Fruit fly (Drosophila melanogaster) whole organism, pupa: ENCODE data around the gene Rab10.

Source experiments
- CG12605 ChIP-seq: fragments of 200-800 bp; sonication (Bioruptor generic); IDR thresholded peaks from 2 replicates; pipeline ENCODE4 v1.3.6; 2022; ENCODE audit warnings: missing biosample characterization, missing genetic modification characterization
- CG13204 ChIP-seq: fragments of 200-800 bp; sonication (Bioruptor generic); optimal IDR thresholded peaks from 2 replicates; lab custom pipeline; 2018; ENCODE audit warnings: missing biosample characterization, mild to moderate bottlenecking, missing genetic modification characterization, moderate library complexity
- CG14655 ChIP-seq: fragments of 200-800 bp; sonication (Bioruptor generic); optimal IDR thresholded peaks from 3 replicates; lab custom pipeline; 2017; ENCODE audit warnings: mild to moderate bottlenecking, missing biosample characterization, missing genetic modification reagents, missing genetic modification characterization
- CG15710 ChIP-seq: fragments of 200-800 bp; sonication (Bioruptor generic); optimal IDR thresholded peaks from 2 replicates; lab custom pipeline; 2018; ENCODE audit warnings: missing biosample characterization, mild to moderate bottlenecking, missing genetic modification characterization, moderate library complexity
- CG17806 ChIP-seq: fragments of 200-800 bp; sonication (Bioruptor generic); optimal IDR thresholded peaks from 2 replicates; lab custom pipeline; 2018; ENCODE audit warnings: missing biosample characterization, mild to moderate bottlenecking, missing genetic modification characterization, moderate library complexity
- CG32121 ChIP-seq: fragments of 200-800 bp; sonication (Bioruptor generic); IDR thresholded peaks from 2 replicates; pipeline ENCODE4 v1.3.6; 2022; ENCODE audit warnings: missing biosample characterization, missing genetic modification characterization
- CG34367 ChIP-seq: fragments of 200-800 bp; sonication (Bioruptor generic); optimal IDR thresholded peaks from 2 replicates; lab custom pipeline; 2018; ENCODE audit warnings: missing biosample characterization, mild to moderate bottlenecking, missing genetic modification characterization
- CG4496 ChIP-seq: fragments of 200-800 bp; sonication (Bioruptor generic); IDR thresholded peaks from 3 replicates; pipeline ENCODE4 v1.3.6; 2022; ENCODE audit warnings: missing biosample characterization, missing genetic modification characterization
- CG8159 ChIP-seq: fragments of 200-800 bp; sonication (Bioruptor generic); optimal IDR thresholded peaks from 3 replicates; lab custom pipeline; 2018; ENCODE audit warnings: missing biosample characterization, mild to moderate bottlenecking, missing genetic modification characterization, moderate library complexity
- CG8301 ChIP-seq: fragments of 200-800 bp; sonication (Bioruptor generic); optimal IDR thresholded peaks from 2 replicates; lab custom pipeline; 2018; ENCODE audit warnings: missing biosample characterization, mild to moderate bottlenecking, missing genetic modification characterization
- CG9948 ChIP-seq: fragments of 200-800 bp; sonication (Bioruptor generic); optimal IDR thresholded peaks from 2 replicates; lab custom pipeline; 2018; ENCODE audit warnings: missing biosample characterization, mild to moderate bottlenecking, missing genetic modification characterization, moderate library complexity
- D1 ChIP-seq: fragments of 200-800 bp; sonication (Bioruptor generic); optimal IDR thresholded peaks from 2 replicates; lab custom pipeline; 2018; ENCODE audit warnings: missing biosample characterization, mild to moderate bottlenecking, missing genetic modification characterization, moderate library complexity
- EcR ChIP-seq: fragments of 200-800 bp; sonication (Bioruptor generic); optimal IDR thresholded peaks from 3 replicates; lab custom pipeline; 2019; ENCODE audit warnings: missing biosample characterization, missing genetic modification characterization, mild to moderate bottlenecking, moderate library complexity, missing genetic modification reagents
- Ets98B ChIP-seq: fragments of 200-800 bp; sonication (Bioruptor generic); IDR thresholded peaks from 2 replicates; pipeline ENCODE4 v1.3.6; 2022; ENCODE audit warnings: missing biosample characterization, missing genetic modification characterization
- Pif1A ChIP-seq: fragments of 200-800 bp; sonication (Bioruptor generic); optimal IDR thresholded peaks from 3 replicates; lab custom pipeline; 2016; ENCODE audit warnings: missing biosample characterization, missing genetic modification characterization
- Pif1B ChIP-seq: fragments of 200-800 bp; sonication (Bioruptor generic); optimal IDR thresholded peaks from 3 replicates; lab custom pipeline; 2016; ENCODE audit warnings: missing biosample characterization, missing genetic modification characterization
- Snoo ChIP-seq: fragments of 200-800 bp; sonication (Bioruptor generic); optimal IDR thresholded peaks from 3 replicates; lab custom pipeline; 2017; ENCODE audit warnings: missing biosample characterization, mild to moderate bottlenecking, missing genetic modification characterization, inconsistent platforms
- fd96Ca ChIP-seq: fragments of 200-800 bp; sonication (Bioruptor generic); IDR thresholded peaks from 3 replicates; pipeline ENCODE4 v1.3.6; 2022; ENCODE audit warnings: missing biosample characterization, missing genetic modification characterization
- gl ChIP-seq: fragments of 200-800 bp; sonication (Bioruptor generic); optimal IDR thresholded peaks from 2 replicates; lab custom pipeline; 2018; ENCODE audit warnings: missing biosample characterization, mild to moderate bottlenecking, missing genetic modification characterization
- rn ChIP-seq: fragments of 200-800 bp; sonication (Bioruptor generic); IDR thresholded peaks from 2 replicates; pipeline ENCODE4 v1.3.6; 2022; ENCODE audit warnings: missing biosample characterization, missing genetic modification characterization

Rab10 gene

DNA sequence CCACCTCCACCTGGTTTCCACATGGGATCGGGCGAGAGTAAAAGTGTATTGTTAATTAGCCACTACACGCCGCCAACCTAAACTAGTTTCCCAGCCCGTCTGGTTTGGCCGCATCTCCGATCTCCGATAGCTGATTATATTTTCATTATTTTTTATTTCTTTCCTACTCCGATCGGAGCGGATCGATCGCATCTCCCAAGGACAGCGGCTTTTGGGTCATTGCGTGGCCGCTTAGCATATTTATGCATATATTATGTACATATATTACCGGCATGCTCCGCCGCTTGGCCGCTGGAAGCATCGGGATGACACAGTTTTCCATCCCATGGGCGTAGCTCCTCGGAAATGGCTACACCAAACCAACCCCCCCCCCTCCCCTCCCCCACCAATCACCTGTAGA, 13.2 kb upstream of the Rab10 start:
- TF ChIP-seq CG32121 = no peak
- peak; percentile 50 for TF ChIP-seq EcR

- peak; percentile 17 for TF ChIP-seq CG14655 (GFP tag; lab: Kevin White, UChicago)
- no peak for TF ChIP-seq CG8301 (tag; lab: Kevin White, UChicago)
- TF ChIP-seq CG34367 (tag; lab: Kevin White, UChicago) = no peak
- TF ChIP-seq EcR = peak; percentile 43
- TF ChIP-seq CG9948 (tag; lab: Kevin White, UChicago) = no peak
- TF ChIP-seq, all 21 proteins: peak for 2
Observed at dm6 chrX:20238736-20239607, 12.2 kb upstream of the Rab10 start.

DNA sequence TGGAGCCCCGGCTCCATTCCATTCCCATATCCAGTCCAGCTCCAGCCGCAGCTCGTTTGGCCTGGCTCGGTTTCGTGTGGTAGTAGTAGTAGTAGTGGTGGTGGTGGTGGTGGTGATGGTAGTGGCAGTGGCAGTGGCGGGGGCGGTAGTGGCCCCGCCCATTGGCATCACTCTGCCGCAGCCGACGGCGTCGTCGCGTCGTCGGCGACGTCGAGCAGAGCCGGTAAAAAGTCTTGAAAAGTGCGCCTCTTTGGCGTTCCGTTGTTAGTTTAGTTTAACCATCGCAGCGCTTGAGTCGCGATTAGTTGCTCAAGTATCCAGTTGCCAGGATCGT, 11.6 kb upstream of the Rab10 start, which contains the start of gene obst-A:
Gene obst-A, plus strand, starts transcription at position 248 of the 334 bp plus-strand sequence.
- TF ChIP-seq Ets98B (GFP tag; lab: Robert Waterston, UW) (peak; percentile 35; the same call in 1 of the 2 replicates), CG32121 (peak; percentile 11; the same call in 1 of the 2 replicates), CG4496 (GFP tag; lab: Robert Waterston, UW) (0 out of 3 replicates have a peak, but pooled peaks have one; percentile 53), CG17806 (tag; lab: Kevin White, UChicago) (no peak), Pif1A (GFP tag; lab: Kevin White, UChicago) (no peak), EcR (peak; percentile 60), Pif1B (GFP tag; lab: Kevin White, UChicago) (no peak), CG9948 (tag; lab: Kevin White, UChicago) (no peak)

- TF ChIP-seq D1 (no peak), Pif1B (GFP tag; lab: Kevin White, UChicago) (no peak), Ets98B (GFP tag; lab: Robert Waterston, UW) (no peak), CG8301 (tag; lab: Kevin White, UChicago) (no peak), CG34367 (tag; lab: Kevin White, UChicago) (no peak), CG15710 (tag; lab: Kevin White, UChicago) (no peak), gl (tag; lab: Kevin White, UChicago) (no peak), CG17806 (tag; lab: Kevin White, UChicago) (no peak), Snoo (tag; lab: Kevin White, UChicago) (no peak), CG14655 (GFP tag; lab: Kevin White, UChicago) (no peak), CG32121 (no peak), rn (GFP tag; lab: Robert Waterston, UW) (no peak), CG13204 (GFP tag; lab: Kevin White, UChicago) (no peak), CG12605 (GFP tag; lab: Robert Waterston, UW) (no peak)
Observed at dm6 chrX:20240518-20241186, 10.5 kb upstream of the Rab10 start.

- TF ChIP-seq EcR (no peak), D1 (no peak), fd96Ca (GFP tag; lab: Robert Waterston, UW) (no peak), Pif1A (GFP tag; lab: Kevin White, UChicago) (no peak), rn (GFP tag; lab: Robert Waterston, UW) (no peak), CG8159 (no peak), CG32121 (no peak), CG8301 (tag; lab: Kevin White, UChicago) (no peak), CG4496 (GFP tag; lab: Robert Waterston, UW) (no peak), Pif1B (GFP tag; lab: Kevin White, UChicago) (no peak), CG9948 (tag; lab: Kevin White, UChicago) (no peak)
- TF ChIP-seq, all 21 proteins: peak for 0
Observed at dm6 chrX:20243274-20243839, 7.8 kb upstream of the Rab10 start.

DNA sequence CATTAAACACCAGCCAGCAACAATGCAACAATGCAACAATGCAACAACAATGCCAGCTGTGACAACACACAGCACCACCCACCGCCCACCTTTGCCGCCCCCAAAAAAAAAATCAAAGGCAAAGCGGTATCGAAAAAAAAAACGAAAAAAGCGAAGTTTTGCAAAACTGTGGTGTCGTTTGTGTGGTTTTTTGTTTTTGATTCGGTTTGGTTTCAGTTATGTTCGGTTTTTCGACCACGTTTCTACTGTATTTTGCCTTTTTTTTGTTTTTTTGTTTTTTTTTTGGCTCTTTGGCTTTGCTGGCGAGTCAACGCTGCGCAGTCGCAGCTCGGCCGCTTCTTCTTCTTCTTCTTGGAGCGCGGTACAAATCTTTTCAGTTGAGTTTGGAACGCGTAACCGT, 6.9 kb upstream of the Rab10 start, which contains the start of gene Peritrophin-A:
Gene Peritrophin-A, plus strand, starts transcription at position 370 of the 400 bp plus-strand sequence.
- TF ChIP-seq Snoo (tag; lab: Kevin White, UChicago) = peak; percentile 62
- TF ChIP-seq EcR = no peak
- TF ChIP-seq Pif1B (GFP tag; lab: Kevin White, UChicago) = no peak
- TF ChIP-seq CG15710 (tag; lab: Kevin White, UChicago) = no peak
- peak; percentile 79 for TF ChIP-seq CG32121
- peak; percentile 39; the same call in 1 of the 2 replicates for TF ChIP-seq rn (GFP tag; lab: Robert Waterston, UW)
- TF ChIP-seq Pif1A (GFP tag; lab: Kevin White, UChicago) = peak; percentile 30
- no peak for TF ChIP-seq gl (tag; lab: Kevin White, UChicago)
- TF ChIP-seq Ets98B (GFP tag; lab: Robert Waterston, UW) = peak; percentile 62
- peak; percentile 75; the same call in 2 of the 3 replicates for TF ChIP-seq CG4496 (GFP tag; lab: Robert Waterston, UW)
- TF ChIP-seq fd96Ca (GFP tag; lab: Robert Waterston, UW) = peak; percentile 67; the same call in 2 of the 3 replicates
- TF ChIP-seq CG12605 (GFP tag; lab: Robert Waterston, UW) = peak; percentile 80
- TF ChIP-seq CG9948 (tag; lab: Kevin White, UChicago) = no peak
- TF ChIP-seq CG8159 = no peak
